Worm (Caenorhabditis elegans) whole organism, late embryonic: ENCODE results near the gene nspg-8.

Experiments used
- C38D4.7 ChIP-seq: fragments of 200-800 bp; sonication (Bioruptor generic); optimal IDR thresholded peaks from 2 replicates; lab custom pipeline; 2018; ENCODE audit warnings: mild to moderate bottlenecking, missing genetic modification characterization, moderate library complexity, missing compliant biosample characterization
- dmd-4 ChIP-seq: sonication (generic microtip); optimal IDR thresholded peaks from 2 replicates; lab custom pipeline; 2016; ENCODE audit warnings: borderline replicate concordance, missing genetic modification characterization, missing compliant biosample characterization
- hlh-30 ChIP-seq: sonication (generic microtip); optimal IDR thresholded peaks from 2 replicates; lab custom pipeline; 2017; ENCODE audit warnings: antibody characterized with exemption, missing genetic modification characterization, missing compliant biosample characterization; ENCODE audit not compliant: insufficient read depth
- mec-3 ChIP-seq: sonication (generic microtip); optimal IDR thresholded peaks from 2 replicates; lab custom pipeline; 2016; ENCODE audit warnings: borderline replicate concordance, missing genetic modification characterization, missing compliant biosample characterization
- nhr-11 ChIP-seq: fragments of 150-350 bp; optimal IDR thresholded peaks from 2 replicates; lab custom pipeline; 2014; ENCODE audit warnings: missing biosample characterization, missing genetic modification characterization

ce11 chrIII:1169622-1170021 lies 12.2 kb upstream of the nspg-8 start:
- TF ChIP-seq hlh-30, result no peak
- TF ChIP-seq nhr-11, result no peak
- TF ChIP-seq C38D4.7 (GFP tag; lab: Kevin White, UChicago), result no peak
- no peak for TF ChIP-seq mec-3 (tag; lab: Kevin White, UChicago)
- no peak for TF ChIP-seq dmd-4 (tag; lab: Kevin White, UChicago)
